Worm (Caenorhabditis elegans) whole organism, L4 larva: ENCODE measurements around the gene clec-256.

Experiments
- arid-1 ChIP-seq: fragments of 200-800 bp; sonication (Bioruptor generic); conservative IDR thresholded peaks from 2 replicates; pipeline ENCODE4 v1.3.6; 2022; ENCODE audit warnings: missing genetic modification reagents, missing genetic modification characterization, missing compliant biosample characterization
- ceh-82 ChIP-seq: sonication (generic microtip); optimal IDR thresholded peaks from 2 replicates; lab custom pipeline; 2017; ENCODE audit warnings: missing biosample characterization, missing genetic modification characterization
- ctbp-1 ChIP-seq: fragments of 200-800 bp; sonication (Bioruptor generic); IDR thresholded peaks from 2 replicates; pipeline ENCODE4 v1.3.6; 2022; ENCODE audit warnings: missing genetic modification reagents, missing genetic modification characterization, missing compliant biosample characterization
- lsy-2 ChIP-seq, 2 experiments: fragments of 150-350 bp in 1 of 2; sonication (generic microtip) in 1 of 2; optimal IDR thresholded peaks; 2 replicates each; lab custom pipeline; 2014 to 2017; ENCODE audit warnings: missing biosample characterization in 2 of 2, missing genetic modification characterization in 2 of 2
- nhr-76 ChIP-seq: fragments of 150-350 bp; optimal IDR thresholded peaks from 2 replicates; lab custom pipeline; 2014; ENCODE audit warnings: missing biosample characterization, missing genetic modification characterization
- set-16 ChIP-seq: fragments of 200-800 bp; sonication (Bioruptor generic); IDR thresholded peaks from 2 replicates; pipeline ENCODE4 v1.3.6; 2022; ENCODE audit warnings: missing genetic modification reagents, missing genetic modification characterization, missing compliant biosample characterization
- vab-7 ChIP-seq: fragments of 200-800 bp; sonication (Bioruptor generic); IDR thresholded peaks from 2 replicates; pipeline ENCODE4 v1.3.6; 2022; ENCODE audit warnings: missing genetic modification reagents, missing genetic modification characterization, missing compliant biosample characterization
- ztf-7 ChIP-seq: fragments of 150-350 bp; optimal IDR thresholded peaks from 2 replicates; lab custom pipeline; 2014; ENCODE audit warnings: missing biosample characterization, missing genetic modification characterization

DNA sequence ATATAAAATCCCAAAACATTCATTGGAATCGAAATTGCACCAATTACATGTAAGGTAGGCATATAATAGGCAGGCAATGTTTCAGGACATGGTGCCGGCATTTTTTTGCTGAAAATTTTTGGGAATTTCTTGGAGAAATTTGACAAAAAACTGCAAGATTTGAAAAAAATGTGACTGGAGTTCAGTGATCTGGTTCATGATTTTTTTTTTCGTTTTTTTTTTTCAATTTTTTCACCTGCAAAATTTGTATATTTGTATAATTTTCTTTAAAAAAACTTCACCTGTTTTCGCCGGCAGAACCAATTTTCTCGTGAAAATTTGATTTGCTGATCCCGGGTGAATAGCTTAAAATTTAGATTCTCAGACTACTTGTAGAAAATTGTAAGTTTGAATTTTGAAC, 34.9 kb downstream of the clec-256 start, which contains the start of gene sri-10:
- no peak for TF ChIP-seq vab-7 (GFP tag; lab: Robert Waterston, UW)
- no peak for TF ChIP-seq lsy-2 (tag; optimal IDR thresholded peaks at IDR 0.05; lab: Kevin White, UChicago)
- TF ChIP-seq ctbp-1 = no peak
- no peak for TF ChIP-seq set-16 (GFP tag; lab: Robert Waterston, UW)
- no peak for TF ChIP-seq arid-1
- no peak for TF ChIP-seq ztf-7 (tag; lab: Kevin White, UChicago)
- TF ChIP-seq ceh-82 (tag; lab: Kevin White, UChicago) = no peak
- no peak for TF ChIP-seq nhr-76 (tag; lab: Kevin White, UChicago)
